Worm (Caenorhabditis elegans): Measurements from ENCODE around the gene C34B4.5.

DNA sequence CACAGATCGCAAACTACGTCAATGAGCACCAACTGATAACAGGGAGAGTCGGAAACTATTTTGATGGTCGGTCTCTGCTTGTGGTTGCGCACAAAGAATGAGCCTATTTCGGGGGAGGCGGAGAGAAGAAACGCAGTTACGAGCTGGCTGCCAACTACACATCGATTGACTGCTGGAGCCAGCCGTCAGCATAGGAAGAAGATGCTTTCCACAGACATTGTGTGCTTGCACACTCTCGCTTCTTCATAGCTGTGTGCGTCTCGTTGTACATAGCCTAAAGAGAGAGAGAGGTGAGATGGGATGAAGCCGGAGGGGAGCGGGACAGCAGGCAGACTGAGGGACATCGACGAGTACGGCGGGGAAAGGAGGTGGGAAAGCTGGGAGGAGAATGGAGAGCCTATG lies 34.7 kb downstream of the C34B4.5 start:
- TF ChIP-seq med-1 (GFP tag; optimal IDR thresholded peaks at IDR 0.05; ENCODE audit: insufficient read depth) (no peak), tab-1 (GFP tag; IDR thresholded peaks at IDR 0.05) (0 out of 2 replicates have a peak, but pooled peaks have one; percentile 48), klf-2 (GFP tag; conservative IDR thresholded peaks at IDR 0.05) (no peak), flt-1 (GFP tag; IDR thresholded peaks at IDR 0.05) (no peak), ztf-23 (GFP tag; IDR thresholded peaks at IDR 0.05) (0 out of 2 replicates have a peak, but pooled peaks have one; percentile 50), cog-1 (tag; optimal IDR thresholded peaks at IDR 0.05) (peak; percentile 25), ref-1 (GFP tag; conservative IDR thresholded peaks at IDR 0.05) (no peak), ztf-29 (GFP tag; IDR thresholded peaks at IDR 0.05) (no peak)

All from whole organism, midembryonic.